Worm (Caenorhabditis elegans): ENCODE measurements around the gene old-2.

ce11 chrII:9874508-9875229 is 25.3 kb upstream of the old-2 start, which contains the start of the genes chil-2 and ctsa-3.2:
- no peak for TF ChIP-seq ceh-13 (GFP tag; optimal IDR thresholded peaks at IDR 0.05)
- TF ChIP-seq ama-1 (optimal IDR thresholded peaks at IDR 0.05), result no peak
- TF ChIP-seq F13C5.2 (tag; optimal IDR thresholded peaks at IDR 0.05), result no peak
- TF ChIP-seq hmg-4 (GFP tag; optimal IDR thresholded peaks at IDR 0.05), result no peak
- TF ChIP-seq tra-4 (tag; optimal IDR thresholded peaks at IDR 0.05), result no peak
- TF ChIP-seq B0310.2 (tag; optimal IDR thresholded peaks at IDR 0.05), result no peak
- no peak for TF ChIP-seq ceh-36 (tag; optimal IDR thresholded peaks at IDR 0.05)
- TF ChIP-seq tbx-37 (GFP tag; conservative IDR thresholded peaks at IDR 0.05), result no peak
- no peak for TF ChIP-seq pes-1 (GFP tag; IDR thresholded peaks at IDR 0.05)
- no peak for TF ChIP-seq ets-7 (tag; optimal IDR thresholded peaks at IDR 0.05)
- no peak for TF ChIP-seq flt-1 (GFP tag; IDR thresholded peaks at IDR 0.05)
- no peak for TF ChIP-seq hnd-1 (tag; optimal IDR thresholded peaks at IDR 0.05)
- no peak for TF ChIP-seq scrt-1 (GFP tag; IDR thresholded peaks at IDR 0.05)
- TF ChIP-seq hmbx-1 (tag; optimal IDR thresholded peaks at IDR 0.05), result no peak
